Worm (Caenorhabditis elegans) whole organism, late embryonic: Measurements from ENCODE around the gene Y43F8B.3.

Experiments used
- ceh-22 ChIP-seq: sonication (generic microtip); optimal IDR thresholded peaks from 2 replicates; lab custom pipeline; 2017; ENCODE audit warnings: missing biosample characterization, missing genetic modification characterization
- unc-86 ChIP-seq: sonication (generic microtip); optimal IDR thresholded peaks from 2 replicates; lab custom pipeline; 2016; ENCODE audit warnings: missing genetic modification characterization, missing compliant biosample characterization
- zip-5 ChIP-seq: sonication (generic microtip); optimal IDR thresholded peaks from 2 replicates; lab custom pipeline; 2016; ENCODE audit warnings: missing genetic modification characterization, missing compliant biosample characterization

The Y43F8B.3 gene

ce11 chrV:19565082-19565481, 62.2 kb downstream of the Y43F8B.3 start, which contains the start of gene kcnl-1:
Gene kcnl-1 (plus strand): TSS chrV:19565382.
- TF ChIP-seq ceh-22 (no peak), unc-86 (tag; lab: Kevin White, UChicago) (no peak), zip-5 (tag; lab: Kevin White, UChicago) (no peak)
